Fruit fly (Drosophila melanogaster): ENCODE measurements around the gene CG18249.

Gene CG18249

DNA sequence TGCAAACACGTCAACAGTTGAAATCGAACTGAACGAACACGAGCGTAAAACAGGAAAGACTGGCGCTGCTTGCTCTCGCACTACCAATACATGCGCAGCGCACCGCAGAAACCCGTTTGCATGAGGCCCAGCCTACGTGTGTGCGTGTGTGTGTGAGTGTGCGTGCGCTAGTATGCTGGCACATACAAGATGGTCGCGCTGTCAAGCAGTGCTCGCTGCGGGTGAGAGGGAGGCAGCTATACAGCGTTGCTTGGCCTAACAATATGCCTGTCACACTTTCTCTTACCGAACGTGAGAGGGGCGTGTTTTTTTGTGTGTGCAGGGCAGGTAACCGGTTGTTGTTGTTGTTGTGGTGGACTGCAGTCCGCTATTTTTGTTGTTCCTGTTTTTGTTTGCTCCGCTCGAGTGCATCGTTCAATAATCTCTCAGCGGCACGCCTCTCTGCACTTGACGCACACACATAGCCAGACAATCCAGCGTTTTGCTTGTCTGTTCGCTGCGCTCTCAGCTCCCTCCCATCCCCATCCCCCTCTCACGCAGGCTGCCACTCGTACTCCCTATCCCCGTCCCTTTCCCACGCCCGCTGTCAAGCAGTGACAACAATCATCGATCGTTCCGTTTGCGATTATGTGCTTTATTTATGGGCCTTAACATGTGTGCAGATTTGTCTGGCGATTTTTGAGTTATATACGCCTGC lies 38.4 kb upstream of the CG18249 start, which contains the start of gene grn (continued):
- TF ChIP-seq ken (GFP tag; IDR thresholded peaks at IDR 0.05) (0 out of 3 replicates have a peak, but pooled peaks have one; percentile 17), pho (GFP tag; optimal IDR thresholded peaks at IDR 0.05) (peak; percentile 51), bab2 (GFP tag; optimal IDR thresholded peaks at IDR 0.05) (no peak), CG16815 (GFP tag; optimal IDR thresholded peaks at IDR 0.05) (no peak), Sry-β (GFP tag; optimal IDR thresholded peaks at IDR 0.05) (no peak), lilli (GFP tag; optimal IDR thresholded peaks at IDR 0.05) (no peak), NfI (GFP tag; optimal IDR thresholded peaks at IDR 0.05) (peak; percentile 49), stwl (tag; optimal IDR thresholded peaks at IDR 0.05) (no peak), Blimp-1 (GFP tag; optimal IDR thresholded peaks at IDR 0.05) (peak; percentile 31), Aef1 (GFP tag; IDR thresholded peaks at IDR 0.05) (peak; percentile 51; the same call in 1 of the 3 replicates), gro (GFP tag; optimal IDR thresholded peaks at IDR 0.05) (peak; percentile 33), Elba2 (GFP tag; optimal IDR thresholded peaks at IDR 0.05) (no peak), CG17612 (GFP tag; IDR thresholded peaks at IDR 0.05) (no peak), CG14710 (tag; optimal IDR thresholded peaks at IDR 0.05) (peak; percentile 16), gt (GFP tag; IDR thresholded peaks at IDR 0.05) (no peak), CG3163 (GFP tag; optimal IDR thresholded peaks at IDR 0.05) (peak; percentile 28), kah (GFP tag; optimal IDR thresholded peaks at IDR 0.05) (no peak), sisA (GFP tag; IDR thresholded peaks at IDR 0.05) (no peak), CG10321 (GFP tag; IDR thresholded peaks at IDR 0.05) (peak; percentile 100), HLH4C (GFP tag; IDR thresholded peaks at IDR 0.05; ENCODE audit: partially characterized antibody) (peak; percentile 58; the same call in 2 of the 3 replicates), CG5953 (GFP tag; IDR thresholded peaks at IDR 0.05) (no peak), Opbp (GFP tag; IDR thresholded peaks at IDR 0.05; ENCODE audit: partially characterized antibody) (peak; percentile 60; the same call in 2 of the 3 replicates), zen2 (GFP tag; IDR thresholded peaks at IDR 0.05; ENCODE audit: partially characterized antibody) (no peak), onecut (GFP tag; IDR thresholded peaks at IDR 0.05) (peak; percentile 14; the same call in 1 of the 2 replicates), Hr39 (optimal IDR thresholded peaks at IDR 0.05) (no peak), pita (GFP tag; optimal IDR thresholded peaks at IDR 0.05) (no peak), mam (GFP tag; optimal IDR thresholded peaks at IDR 0.05) (peak; percentile 27), bbx (GFP tag; IDR thresholded peaks at IDR 0.05; ENCODE audit: partially characterized antibody) (peak; percentile 41; the same call in 1 of the 2 replicates), slou (GFP tag; optimal IDR thresholded peaks at IDR 0.05) (no peak), E2f2 (GFP tag; IDR thresholded peaks at IDR 0.05) (no peak), Deaf1 (tag; optimal IDR thresholded peaks at IDR 0.05) (peak; percentile 75), bsh (GFP tag; optimal IDR thresholded peaks at IDR 0.05) (no peak), az2 (GFP tag; optimal IDR thresholded peaks at IDR 0.05) (no peak), Lhr (GFP tag; optimal IDR thresholded peaks at IDR 0.05) (no peak), hkb (optimal IDR thresholded peaks at IDR 0.05) (no peak), hkb (GFP tag; IDR thresholded peaks at IDR 0.05) (peak; percentile 58; the same call in 1 of the 2 replicates), disco-r (GFP tag; optimal IDR thresholded peaks at IDR 0.05) (no peak), CG13775 (GFP tag; optimal IDR thresholded peaks at IDR 0.05) (peak; percentile 23), toy (GFP tag; IDR thresholded peaks at IDR 0.05) (no peak), Hr78 (GFP tag; optimal IDR thresholded peaks at IDR 0.05) (no peak), corto (GFP tag; optimal IDR thresholded peaks at IDR 0.05) (no peak), Pdp1 (GFP tag; optimal IDR thresholded peaks at IDR 0.05) (peak in 1 of 2 experiments; percentile 57), HLHmδ (GFP tag; optimal IDR thresholded peaks at IDR 0.05) (peak; percentile 43), gfzf (GFP tag; optimal IDR thresholded peaks at IDR 0.05) (no peak), sc (optimal IDR thresholded peaks at IDR 0.05) (no peak), sc (GFP tag; optimal IDR thresholded peaks at IDR 0.05) (no peak), CG30431 (GFP tag; optimal IDR thresholded peaks at IDR 0.05) (no peak), yki (optimal IDR thresholded peaks at IDR 0.05) (peak; percentile 15), Poxn (GFP tag; IDR thresholded peaks at IDR 0.05) (no peak), CG1529 (GFP tag; optimal IDR thresholded peaks at IDR 0.05) (no peak)
